Fruit fly (Drosophila melanogaster): Measurements from ENCODE around the gene CG14441.

Gene CG14441

DNA sequence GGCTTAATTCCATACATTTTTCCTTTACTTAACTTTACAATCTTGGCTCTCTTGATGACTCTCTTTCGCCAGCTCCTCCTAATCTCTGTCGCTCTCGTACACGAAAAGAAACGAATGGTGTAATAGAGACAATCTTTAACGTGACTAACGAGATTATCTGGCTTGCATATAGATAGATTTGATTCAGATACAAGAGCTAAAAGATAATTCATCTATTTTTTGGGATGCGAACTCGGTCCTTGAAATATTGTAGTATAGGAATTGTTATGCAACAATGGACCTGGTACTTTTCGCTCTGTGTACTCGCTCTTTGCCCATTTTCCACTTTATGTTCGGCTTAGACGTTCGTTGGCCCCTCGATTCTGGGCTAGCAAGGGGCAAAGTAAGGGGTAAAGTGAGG, 12.0 kb downstream of the CG14441 start (continued):
- no peak for TF ChIP-seq CTCF (GFP tag; optimal IDR thresholded peaks at IDR 0.05)
- TF ChIP-seq aop (GFP tag; IDR thresholded peaks at IDR 0.05): no peak
- TF ChIP-seq CG13123 (GFP tag; optimal IDR thresholded peaks at IDR 0.05): peak; percentile 57
- peak; percentile 37 for TF ChIP-seq CG17568 (GFP tag; optimal IDR thresholded peaks at IDR 0.05)
- peak; percentile 87 for TF ChIP-seq PHDP (tag; optimal IDR thresholded peaks at IDR 0.05)
- peak; percentile 25; the same call in 1 of the 3 replicates for TF ChIP-seq jigr1 (GFP tag; IDR thresholded peaks at IDR 0.05)
- TF ChIP-seq E2f1 (GFP tag; IDR thresholded peaks at IDR 0.05): peak; percentile 71
- peak; percentile 59 for TF ChIP-seq CG6689 (GFP tag; IDR thresholded peaks at IDR 0.05)
- TF ChIP-seq CG2712 (tag; optimal IDR thresholded peaks at IDR 0.05): peak; percentile 86
- no peak for TF ChIP-seq sens-2 (GFP tag; IDR thresholded peaks at IDR 0.05)
- TF ChIP-seq row (GFP tag; IDR thresholded peaks at IDR 0.05): peak; percentile 89
- TF ChIP-seq CG8924 (tag; optimal IDR thresholded peaks at IDR 0.05): peak; percentile 82
- peak; percentile 47 for TF ChIP-seq CG7987 (GFP tag; optimal IDR thresholded peaks at IDR 0.05)
- peak; percentile 65 for TF ChIP-seq CG4707 (GFP tag; optimal IDR thresholded peaks at IDR 0.05)
- TF ChIP-seq ro (GFP tag; IDR thresholded peaks at IDR 0.05): no peak
- no peak for TF ChIP-seq mirr (GFP tag; optimal IDR thresholded peaks at IDR 0.05)
- peak; percentile 45; the same call in 1 of the 2 replicates for TF ChIP-seq Nf-YA (GFP tag; IDR thresholded peaks at IDR 0.05)
- TF ChIP-seq grn (GFP tag; optimal IDR thresholded peaks at IDR 0.05): peak; percentile 35
- peak; percentile 4 for TF ChIP-seq disco-r (GFP tag; optimal IDR thresholded peaks at IDR 0.05)
- no peak for TF ChIP-seq gt (GFP tag; IDR thresholded peaks at IDR 0.05)
- TF ChIP-seq gce (GFP tag; IDR thresholded peaks at IDR 0.05): peak; percentile 71; the same call in 1 of the 3 replicates
- TF ChIP-seq CG8478 (optimal IDR thresholded peaks at IDR 0.05): no peak
- peak; percentile 64 for TF ChIP-seq ems (GFP tag; optimal IDR thresholded peaks at IDR 0.05)
- TF ChIP-seq CG4617 (GFP tag; optimal IDR thresholded peaks at IDR 0.05; ENCODE audit: borderline replicate concordance): peak; percentile 26
- TF ChIP-seq CG31365 (tag; optimal IDR thresholded peaks at IDR 0.05): peak; percentile 54
- peak; percentile 41 for TF ChIP-seq CG12236 (GFP tag; optimal IDR thresholded peaks at IDR 0.05)
- TF ChIP-seq Pdp1 (GFP tag; optimal IDR thresholded peaks at IDR 0.05): peak; percentile 76 to 93
- peak; percentile 89 for TF ChIP-seq org-1 (GFP tag; optimal IDR thresholded peaks at IDR 0.05)
- peak; percentile 80 for TF ChIP-seq CG12391 (tag; optimal IDR thresholded peaks at IDR 0.05)
- TF ChIP-seq dati (GFP tag; IDR thresholded peaks at IDR 0.05): 0 out of 2 replicates have a peak, but pooled peaks have one; percentile 38
- no peak for TF ChIP-seq CG3726 (GFP tag; IDR thresholded peaks at IDR 0.05)
- peak; percentile 50 for TF ChIP-seq CG1792 (GFP tag; optimal IDR thresholded peaks at IDR 0.05)
- peak; percentile 82 for TF ChIP-seq CrebB (tag; optimal IDR thresholded peaks at IDR 0.05)
- no peak for TF ChIP-seq inv (GFP tag; IDR thresholded peaks at IDR 0.05; ENCODE audit: partially characterized antibody)
- TF ChIP-seq CG30403 (GFP tag; optimal IDR thresholded peaks at IDR 0.05): peak; percentile 80
- no peak for TF ChIP-seq prd (optimal IDR thresholded peaks at IDR 0.05)
- TF ChIP-seq prd (GFP tag; IDR thresholded peaks at IDR 0.05): peak; percentile 79
- peak; percentile 78 for TF ChIP-seq az2 (GFP tag; optimal IDR thresholded peaks at IDR 0.05)
- no peak for TF ChIP-seq CG10565 (GFP tag; optimal IDR thresholded peaks at IDR 0.05)
- TF ChIP-seq CG13624 (GFP tag; optimal IDR thresholded peaks at IDR 0.05): peak; percentile 81
- peak; percentile 79 for TF ChIP-seq CG32532 (GFP tag; IDR thresholded peaks at IDR 0.05)
- TF ChIP-seq Jarid2 (GFP tag; optimal IDR thresholded peaks at IDR 0.05): peak; percentile 33
- peak; percentile 80 for TF ChIP-seq ind (GFP tag; optimal IDR thresholded peaks at IDR 0.05)
- peak; percentile 77 for TF ChIP-seq CG17829 (tag; optimal IDR thresholded peaks at IDR 0.05)
- TF ChIP-seq sqz (GFP tag; optimal IDR thresholded peaks at IDR 0.05): peak; percentile 24
- TF ChIP-seq CG15011 (GFP tag; optimal IDR thresholded peaks at IDR 0.05): peak; percentile 62
- TF ChIP-seq cad (GFP tag; optimal IDR thresholded peaks at IDR 0.05): no peak
- no peak for TF ChIP-seq ham (GFP tag; IDR thresholded peaks at IDR 0.05)
- TF ChIP-seq Fer1 (GFP tag; optimal IDR thresholded peaks at IDR 0.05): peak; percentile 87
- peak; percentile 80 for TF ChIP-seq CG12071 (GFP tag; optimal IDR thresholded peaks at IDR 0.05)
- TF ChIP-seq trh (GFP tag; optimal IDR thresholded peaks at IDR 0.05): no peak
- peak; percentile 87 for TF ChIP-seq dysf (GFP tag; IDR thresholded peaks at IDR 0.05)
- TF ChIP-seq CG3995 (GFP tag; optimal IDR thresholded peaks at IDR 0.05): no peak

Measured in whole organism, embryonic.